Worm (Caenorhabditis elegans) whole organism, mixed stage, embryonic: ENCODE measurements around the gene R02D1.2.
"Not testable (repeated sequence)": the region's sequence is repeated elsewhere in the genome, so short reads cannot be mapped to it uniquely, and the experiment has no call there.

Experiments
- M03D4.4 ChIP-seq: sonication (generic microtip); optimal IDR thresholded peaks from 2 replicates; lab custom pipeline; 2017; ENCODE audit warnings: mild to moderate bottlenecking, missing genetic modification characterization, missing compliant biosample characterization
- flh-1 ChIP-seq: fragments of 200-800 bp; sonication (Bioruptor generic); optimal IDR thresholded peaks from 2 replicates; lab custom pipeline; 2018; ENCODE audit warnings: mild to moderate bottlenecking, missing genetic modification characterization, moderate library complexity, missing compliant biosample characterization
- mab-5 ChIP-seq: fragments of 150-350 bp; optimal IDR thresholded peaks from 2 replicates; lab custom pipeline; 2014; ENCODE audit warnings: missing biosample characterization, missing genetic modification characterization
- nhr-237 ChIP-seq: fragments of 150-350 bp; optimal IDR thresholded peaks from 2 replicates; lab custom pipeline; 2014; ENCODE audit warnings: missing biosample characterization, missing genetic modification characterization
- nhr-28 ChIP-seq: fragments of 150-350 bp; optimal IDR thresholded peaks from 2 replicates; lab custom pipeline; 2014; ENCODE audit warnings: missing biosample characterization, missing genetic modification characterization
- ztf-11 ChIP-seq: fragments of 150-350 bp; optimal IDR thresholded peaks from 2 replicates; lab custom pipeline; 2014; ENCODE audit warnings: missing biosample characterization, missing genetic modification characterization

DNA sequence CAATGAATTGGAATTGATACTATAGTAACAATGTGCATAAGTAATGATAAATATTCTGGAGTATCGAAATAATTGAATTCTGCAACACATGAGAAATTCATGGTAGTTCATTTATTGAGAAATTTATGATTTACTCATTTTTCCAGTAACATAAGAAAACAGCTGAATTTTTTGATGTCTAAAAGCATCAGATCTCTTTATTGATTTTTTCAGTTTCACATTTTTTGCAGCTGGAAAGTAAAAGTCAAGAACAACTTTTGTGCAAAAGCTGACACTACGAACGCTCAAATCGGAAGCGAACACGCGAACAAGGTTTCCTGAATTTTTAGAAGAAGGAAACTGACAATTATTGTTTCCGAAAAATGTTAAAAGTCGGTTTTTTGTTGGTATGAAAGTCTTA, 32.5 kb downstream of the R02D1.2 start, which contains the start of gene srh-193:
- TF ChIP-seq M03D4.4 (tag; lab: Kevin White, UChicago); ztf-11 (tag; lab: Kevin White, UChicago); mab-5 (tag; lab: Kevin White, UChicago); nhr-237 (tag; lab: Kevin White, UChicago); flh-1 (GFP tag; lab: Kevin White, UChicago); nhr-28 (tag; lab: Kevin White, UChicago): not testable (repeated sequence)
